Fruit fly (Drosophila melanogaster): ENCODE data around the gene r.

DNA sequence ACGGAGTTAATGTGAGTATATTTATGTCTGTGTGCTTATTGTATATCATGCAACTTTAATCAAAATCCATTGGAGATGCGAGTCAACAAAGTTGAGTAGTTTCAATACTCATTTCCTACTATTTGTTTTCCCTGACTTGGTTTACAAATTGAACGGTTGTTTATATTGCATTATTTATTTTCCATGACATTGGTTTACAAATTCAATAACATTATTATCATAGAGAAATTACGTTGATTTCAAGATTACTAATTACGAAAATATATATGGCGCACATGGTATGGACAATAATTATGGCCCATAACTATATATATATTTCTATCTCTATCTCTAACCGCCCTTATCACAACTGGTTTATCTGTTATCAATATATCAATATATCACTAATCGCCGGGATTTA is 5.5 kb downstream of the r start:
- no peak for TF ChIP-seq Hmr (GFP tag; optimal IDR thresholded peaks at IDR 0.05)
- TF ChIP-seq lab (GFP tag; optimal IDR thresholded peaks at IDR 0.05) = no peak
